Worm (Caenorhabditis elegans): ENCODE measurements around the gene W02F12.2.

DNA sequence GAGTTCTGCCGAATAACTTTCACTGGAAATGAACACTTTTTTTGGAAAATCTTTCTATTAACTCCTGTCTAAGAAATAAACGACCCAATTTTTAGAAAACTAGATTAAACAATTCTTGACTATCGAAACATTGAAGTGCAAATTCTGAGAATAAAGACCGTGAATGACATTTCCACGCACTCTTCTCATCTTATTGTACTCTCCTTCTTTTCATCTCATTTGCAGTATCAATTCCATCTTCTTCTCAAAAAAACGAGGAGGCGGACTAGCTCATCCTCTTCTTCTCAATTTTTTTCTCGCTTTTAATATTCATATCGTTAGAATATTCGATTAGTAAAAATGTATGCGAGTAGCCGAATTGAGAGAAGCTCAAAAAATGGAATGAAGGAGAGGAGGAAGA, 35.8 kb downstream of the W02F12.2 start:
- TF ChIP-seq ztf-11 (tag; optimal IDR thresholded peaks at IDR 0.05), result no peak
- no peak for TF ChIP-seq ceh-82 (tag; optimal IDR thresholded peaks at IDR 0.05)
- TF ChIP-seq nhr-71 (tag; optimal IDR thresholded peaks at IDR 0.05), result peak; percentile 71
- no peak for TF ChIP-seq elt-3 (tag; optimal IDR thresholded peaks at IDR 0.05)
- TF ChIP-seq nhr-76 (tag; optimal IDR thresholded peaks at IDR 0.05), result no peak
- peak; percentile 14 for TF ChIP-seq fkh-10 (GFP tag; optimal IDR thresholded peaks at IDR 0.05)
- TF ChIP-seq nhr-11 (tag; optimal IDR thresholded peaks at IDR 0.05), result no peak
- peak; percentile 74 for TF ChIP-seq lin-14 (GFP tag; optimal IDR thresholded peaks at IDR 0.05)
- no peak for TF ChIP-seq ceh-8 (GFP tag; optimal IDR thresholded peaks at IDR 0.05)
- TF ChIP-seq snpc-4 (tag; optimal IDR thresholded peaks at IDR 0.05), result no peak
- TF ChIP-seq aly-2 (tag; optimal IDR thresholded peaks at IDR 0.05), result no peak

Measured in whole organism, L1 larva.